Fruit fly (Drosophila melanogaster) whole organism, prepupa: Measurements from ENCODE around the gene Cpr92A.

Experiments
- CG10631 ChIP-seq: fragments of 200-800 bp; sonication (Bioruptor generic); optimal IDR thresholded peaks from 2 replicates; lab custom pipeline; 2016; ENCODE audit warnings: missing biosample characterization, missing genetic modification characterization
- CG10669 ChIP-seq: fragments of 200-800 bp; sonication (Bioruptor generic); optimal IDR thresholded peaks from 3 replicates; lab custom pipeline; 2018; ENCODE audit warnings: missing biosample characterization, mild to moderate bottlenecking, missing genetic modification characterization, moderate library complexity
- CG11762 ChIP-seq: fragments of 200-800 bp; sonication (Bioruptor generic); optimal IDR thresholded peaks from 3 replicates; lab custom pipeline; 2016; ENCODE audit warnings: missing biosample characterization, missing genetic modification characterization; ENCODE audit not compliant: insufficient read depth
- CG15336 ChIP-seq: fragments of 200-800 bp; sonication (Bioruptor generic); IDR thresholded peaks from 2 replicates; pipeline ENCODE4 v1.3.6; 2022; ENCODE audit warnings: missing biosample characterization, missing genetic modification characterization
- CG16779 ChIP-seq: fragments of 200-800 bp; sonication (Bioruptor generic); optimal IDR thresholded peaks from 3 replicates; lab custom pipeline; 2017; ENCODE audit warnings: missing biosample characterization, mild to moderate bottlenecking, missing genetic modification characterization
- CG31627 ChIP-seq: fragments of 200-800 bp; sonication (Bioruptor generic); optimal IDR thresholded peaks from 3 replicates; lab custom pipeline; 2016; ENCODE audit warnings: missing biosample characterization, missing genetic modification characterization
- CG32006 ChIP-seq: fragments of 200-800 bp; sonication (Bioruptor generic); optimal IDR thresholded peaks from 3 replicates; lab custom pipeline; 2017; ENCODE audit warnings: missing biosample characterization, mild to moderate bottlenecking, missing genetic modification characterization
- CG34406 ChIP-seq: fragments of 200-800 bp; sonication (Bioruptor generic); optimal IDR thresholded peaks from 3 replicates; lab custom pipeline; 2016; ENCODE audit warnings: missing biosample characterization, missing genetic modification characterization
- CG3919 ChIP-seq: fragments of 200-800 bp; sonication (Bioruptor generic); optimal IDR thresholded peaks from 3 replicates; lab custom pipeline; 2016; ENCODE audit warnings: missing biosample characterization, missing genetic modification characterization
- CG4318 ChIP-seq: fragments of 200-800 bp; sonication (Bioruptor generic); optimal IDR thresholded peaks from 3 replicates; lab custom pipeline; 2017; ENCODE audit warnings: missing biosample characterization, mild to moderate bottlenecking, missing genetic modification characterization
- CG6276 ChIP-seq: fragments of 200-800 bp; sonication (Bioruptor generic); optimal IDR thresholded peaks from 2 replicates; lab custom pipeline; 2017; ENCODE audit warnings: missing biosample characterization, mild to moderate bottlenecking, missing genetic modification characterization
- CG6808 ChIP-seq: fragments of 200-800 bp; sonication (Bioruptor generic); optimal IDR thresholded peaks from 3 replicates; lab custom pipeline; 2017; ENCODE audit warnings: missing biosample characterization, missing genetic modification characterization, mild to moderate bottlenecking, moderate library complexity, missing genetic modification reagents
- CG8319 ChIP-seq: fragments of 200-800 bp; sonication (Bioruptor generic); optimal IDR thresholded peaks from 3 replicates; lab custom pipeline; 2016; ENCODE audit warnings: missing biosample characterization, missing genetic modification characterization
- CG8632 ChIP-seq: fragments of 200-800 bp; sonication (Bioruptor generic); optimal IDR thresholded peaks from 3 replicates; lab custom pipeline; 2016; ENCODE audit warnings: missing biosample characterization, missing genetic modification characterization
- CG9139 ChIP-seq: fragments of 200-800 bp; sonication (Bioruptor generic); optimal IDR thresholded peaks from 3 replicates; lab custom pipeline; 2017; ENCODE audit warnings: missing biosample characterization, mild to moderate bottlenecking, missing genetic modification characterization
- Eip75B ChIP-seq: fragments of 200-800 bp; sonication (Bioruptor generic); optimal IDR thresholded peaks from 3 replicates; lab custom pipeline; 2016; ENCODE audit warnings: missing biosample characterization, missing genetic modification characterization
- Eip78C ChIP-seq: fragments of 200-800 bp; sonication (Bioruptor generic); peaks from one replicate; lab custom pipeline; 2016; ENCODE audit warnings: missing biosample characterization, missing genetic modification characterization
- Eip93F ChIP-seq: fragments of 200-800 bp; sonication (Bioruptor generic); optimal IDR thresholded peaks from 2 replicates; lab custom pipeline; 2016; ENCODE audit warnings: missing biosample characterization, mild to moderate bottlenecking, missing genetic modification characterization
- Ets21C ChIP-seq: fragments of 200-800 bp; sonication (Bioruptor generic); optimal IDR thresholded peaks from 3 replicates; lab custom pipeline; 2016; ENCODE audit warnings: missing biosample characterization, missing genetic modification characterization
- Ets96B ChIP-seq: fragments of 200-800 bp; optimal IDR thresholded peaks from 2 replicates; lab custom pipeline; 2019; ENCODE audit warnings: missing biosample characterization, mild to moderate bottlenecking, missing genetic modification characterization, moderate library complexity
- Hr4 ChIP-seq: fragments of 200-800 bp; sonication (Bioruptor generic); optimal IDR thresholded peaks from 3 replicates; lab custom pipeline; 2016; ENCODE audit warnings: missing biosample characterization, missing genetic modification characterization
- Lpt ChIP-seq: fragments of 200-800 bp; sonication (Bioruptor generic); optimal IDR thresholded peaks from 3 replicates; lab custom pipeline; 2016; ENCODE audit warnings: missing biosample characterization, missing genetic modification characterization
- Met ChIP-seq: fragments of 200-800 bp; sonication (Bioruptor generic); optimal IDR thresholded peaks from 3 replicates; lab custom pipeline; 2016; ENCODE audit warnings: missing biosample characterization, missing genetic modification characterization
- OdsH ChIP-seq: fragments of 200-800 bp; sonication (Bioruptor generic); optimal IDR thresholded peaks from 3 replicates; lab custom pipeline; 2016; ENCODE audit warnings: missing biosample characterization, missing genetic modification characterization
- Smox ChIP-seq: fragments of 200-800 bp; sonication (Bioruptor generic); optimal IDR thresholded peaks from 3 replicates; lab custom pipeline; 2016; ENCODE audit warnings: missing biosample characterization, missing genetic modification characterization
- Sox102F ChIP-seq: fragments of 200-800 bp; sonication (Bioruptor generic); optimal IDR thresholded peaks from 2 replicates; lab custom pipeline; 2016; ENCODE audit warnings: missing biosample characterization, mild to moderate bottlenecking, missing genetic modification characterization
- Sox14 ChIP-seq: fragments of 200-800 bp; sonication (Bioruptor generic); optimal IDR thresholded peaks from 3 replicates; lab custom pipeline; 2016; ENCODE audit warnings: missing biosample characterization, missing genetic modification characterization
- cyc ChIP-seq: fragments of 200-800 bp; sonication (Bioruptor generic); optimal IDR thresholded peaks from 3 replicates; lab custom pipeline; 2016; ENCODE audit warnings: missing biosample characterization, missing genetic modification characterization
- dsx ChIP-seq: fragments of 200-800 bp; optimal IDR thresholded peaks from 3 replicates; lab custom pipeline; 2019; ENCODE audit warnings: missing biosample characterization, mild to moderate bottlenecking, missing genetic modification characterization, moderate library complexity; ENCODE audit not compliant: poor library complexity, severe bottlenecking
- eg ChIP-seq: fragments of 200-800 bp; sonication (Bioruptor generic); IDR thresholded peaks from 3 replicates; pipeline ENCODE4 v1.3.6; 2022; ENCODE audit warnings: missing biosample characterization, missing genetic modification characterization
- esn ChIP-seq: fragments of 200-800 bp; sonication (Bioruptor generic); optimal IDR thresholded peaks from 2 replicates; lab custom pipeline; 2016; ENCODE audit warnings: missing biosample characterization, mild to moderate bottlenecking, missing genetic modification characterization, moderate library complexity
- fd59A ChIP-seq: fragments of 200-800 bp; sonication (Bioruptor generic); optimal IDR thresholded peaks from 2 replicates; lab custom pipeline; 2017; ENCODE audit warnings: missing biosample characterization, mild to moderate bottlenecking, missing genetic modification characterization, missing genetic modification reagents
- fd85E ChIP-seq: fragments of 200-800 bp; sonication (Bioruptor generic); optimal IDR thresholded peaks from 3 replicates; lab custom pipeline; 2016; ENCODE audit warnings: missing biosample characterization, missing genetic modification characterization
- fkh ChIP-seq: fragments of 200-800 bp; sonication (Bioruptor generic); optimal IDR thresholded peaks from 3 replicates; lab custom pipeline; 2017; ENCODE audit warnings: missing biosample characterization, mild to moderate bottlenecking, missing genetic modification characterization, moderate library complexity
- lz ChIP-seq: fragments of 200-800 bp; sonication (Bioruptor generic); optimal IDR thresholded peaks from 3 replicates; lab custom pipeline; 2016; ENCODE audit warnings: missing biosample characterization, missing genetic modification characterization
- net ChIP-seq: fragments of 200-800 bp; sonication (Bioruptor generic); optimal IDR thresholded peaks from 3 replicates; lab custom pipeline; 2016; ENCODE audit warnings: missing biosample characterization, missing genetic modification characterization
- pdm3 ChIP-seq: fragments of 200-800 bp; sonication (Bioruptor generic); optimal IDR thresholded peaks from 3 replicates; lab custom pipeline; 2016; ENCODE audit warnings: missing biosample characterization, missing genetic modification characterization
- salr ChIP-seq, 2 experiments: fragments of 200-800 bp; sonication (Bioruptor generic); optimal IDR thresholded peaks; 3 replicates each; lab custom pipeline; 2016 to 2018; ENCODE audit warnings: missing biosample characterization in 2 of 2, missing genetic modification characterization in 2 of 2, mild to moderate bottlenecking in 1 of 2
- spab ChIP-seq: fragments of 200-800 bp; sonication (Bioruptor generic); optimal IDR thresholded peaks from 2 replicates; lab custom pipeline; 2017; ENCODE audit warnings: missing biosample characterization, mild to moderate bottlenecking, missing genetic modification characterization, missing genetic modification reagents
- ss ChIP-seq, 2 experiments: fragments of 200-800 bp; sonication (Bioruptor generic); optimal IDR thresholded peaks; 2 replicates in 1 of 2; 3 replicates in 1 of 2; lab custom pipeline; 2017 to 2018; ENCODE audit warnings: mild to moderate bottlenecking in 2 of 2, missing biosample characterization in 2 of 2, missing genetic modification characterization in 2 of 2, moderate library complexity in 1 of 2
- svp ChIP-seq: fragments of 200-800 bp; sonication (Bioruptor generic); peaks from one replicate; lab custom pipeline; 2016; ENCODE audit warnings: missing biosample characterization, missing genetic modification characterization
- topi ChIP-seq: fragments of 200-800 bp; sonication (Bioruptor generic); optimal IDR thresholded peaks from 3 replicates; lab custom pipeline; 2016; ENCODE audit warnings: missing biosample characterization, missing genetic modification characterization
- vri ChIP-seq: fragments of 200-800 bp; sonication (Bioruptor generic); optimal IDR thresholded peaks from 3 replicates; lab custom pipeline; 2016; ENCODE audit warnings: missing biosample characterization, mild to moderate bottlenecking, missing genetic modification characterization

Cpr92A gene

dm6 chr3R:19642092-19642892 is 43.5 kb upstream of the Cpr92A start, which contains the start of gene subdued:
TSS of gene subdued (minus strand) at chr3R:19642722.
- TF ChIP-seq Sox102F (GFP tag; lab: Kevin White, UChicago) (no peak), Eip78C (GFP tag; lab: Kevin White, UChicago) (peak; percentile 81), CG4318 (GFP tag; lab: Kevin White, UChicago) (no peak), CG15336 (GFP tag; lab: Robert Waterston, UW) (peak; percentile 25; the same call in 1 of the 2 replicates), CG6276 (GFP tag; lab: Kevin White, UChicago) (no peak), fkh (GFP tag; lab: Kevin White, UChicago) (no peak), ss (GFP tag; optimal IDR thresholded peaks at IDR 0.05; lab: Kevin White, UChicago) (no peak), Smox (GFP tag; lab: Kevin White, UChicago) (peak; percentile 25), dsx (GFP tag; lab: Kevin White, UChicago) (peak; percentile 68), CG16779 (tag; lab: Kevin White, UChicago) (no peak), CG11762 (GFP tag; lab: Kevin White, UChicago) (no peak), Eip75B (GFP tag; lab: Kevin White, UChicago) (peak; percentile 5), fd59A (GFP tag; lab: Kevin White, UChicago) (no peak), svp (peak; percentile 46), Eip93F (GFP tag; lab: Kevin White, UChicago) (peak; percentile 51)

DNA sequence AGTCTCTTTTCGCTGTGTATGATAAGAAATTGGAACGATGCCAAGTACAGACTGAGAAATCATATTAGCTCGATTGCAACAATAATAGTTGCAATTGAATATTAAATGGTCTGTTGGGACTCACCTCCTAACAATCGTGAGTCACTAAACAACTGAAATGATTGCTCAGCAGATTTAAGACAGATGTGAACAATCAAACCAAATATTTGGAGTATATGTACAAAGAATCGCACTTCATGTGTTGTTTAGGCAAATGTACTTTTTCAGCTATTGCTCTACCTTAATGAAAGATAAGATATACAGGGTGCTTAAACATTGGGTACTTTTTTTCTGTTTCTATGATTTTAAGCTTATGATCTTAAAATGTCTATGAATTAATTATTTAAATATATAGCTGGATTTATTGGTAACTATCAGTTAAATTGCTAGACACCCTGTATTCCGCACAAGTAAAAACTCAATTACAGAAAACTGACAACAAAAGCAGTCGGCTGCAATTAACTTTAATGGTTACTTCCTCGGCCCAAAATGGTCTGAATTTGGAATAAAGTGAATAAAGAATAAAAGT is 42.8 kb upstream of the Cpr92A start:
- TF ChIP-seq spab (GFP tag; lab: Kevin White, UChicago), result peak; percentile 54
- peak; percentile 47 for TF ChIP-seq CG9139 (GFP tag; lab: Kevin White, UChicago)
- TF ChIP-seq CG8319 (GFP tag; lab: Kevin White, UChicago), result peak; percentile 45
- TF ChIP-seq svp, result peak; percentile 86
- TF ChIP-seq Eip75B (GFP tag; lab: Kevin White, UChicago), result peak; percentile 79
- peak; percentile 73 for TF ChIP-seq Lpt (GFP tag; lab: Kevin White, UChicago)
- peak; percentile 66 for TF ChIP-seq CG10669 (GFP tag; lab: Kevin White, UChicago)
- peak; percentile 46 for TF ChIP-seq fd59A (GFP tag; lab: Kevin White, UChicago)
- peak; percentile 96 for TF ChIP-seq eg
- peak; percentile 59 for TF ChIP-seq Sox14 (GFP tag; lab: Kevin White, UChicago)
- peak; percentile 79 for TF ChIP-seq Met (GFP tag; lab: Kevin White, UChicago)
- TF ChIP-seq CG34406 (GFP tag; lab: Kevin White, UChicago), result peak; percentile 82
- TF ChIP-seq CG6808 (GFP tag; lab: Kevin White, UChicago), result peak; percentile 64
- peak in 1 of 2 experiments; percentile 80 for TF ChIP-seq salr (GFP tag; optimal IDR thresholded peaks at IDR 0.05; lab: Kevin White, UChicago)
- peak; percentile 73 for TF ChIP-seq Sox102F (GFP tag; lab: Kevin White, UChicago)
- TF ChIP-seq CG3919, result peak; percentile 85
- peak; percentile 86 for TF ChIP-seq CG6276 (GFP tag; lab: Kevin White, UChicago)
- TF ChIP-seq CG15336 (GFP tag; lab: Robert Waterston, UW), result peak; percentile 95
- TF ChIP-seq dsx (GFP tag; lab: Kevin White, UChicago), result peak; percentile 55
- peak; percentile 55 for TF ChIP-seq CG11762 (GFP tag; lab: Kevin White, UChicago)
- peak; percentile 78 for TF ChIP-seq net (GFP tag; lab: Kevin White, UChicago)
- peak; percentile 46 for TF ChIP-seq Ets21C (GFP tag; lab: Kevin White, UChicago)
- TF ChIP-seq vri (GFP tag; lab: Kevin White, UChicago), result peak; percentile 79
- peak; percentile 71 for TF ChIP-seq lz (GFP tag; lab: Kevin White, UChicago)
- TF ChIP-seq esn (GFP tag; lab: Kevin White, UChicago), result peak; percentile 85
- TF ChIP-seq topi (GFP tag; lab: Kevin White, UChicago), result peak; percentile 77
- TF ChIP-seq Hr4, result peak; percentile 86
- TF ChIP-seq pdm3 (GFP tag; lab: Kevin White, UChicago), result peak; percentile 77
- peak; percentile 50 for TF ChIP-seq CG16779 (tag; lab: Kevin White, UChicago)
- peak; percentile 82 for TF ChIP-seq CG32006
- peak; percentile 72 for TF ChIP-seq Ets96B
- peak; percentile 36 for TF ChIP-seq fd85E (GFP tag; lab: Kevin White, UChicago)
- peak; percentile 77 for TF ChIP-seq Smox (GFP tag; lab: Kevin White, UChicago)
- TF ChIP-seq ss (GFP tag; optimal IDR thresholded peaks at IDR 0.05; lab: Kevin White, UChicago), result peak; percentile 40 to 66
- peak; percentile 80 for TF ChIP-seq CG10631 (GFP tag; lab: Kevin White, UChicago)
- TF ChIP-seq CG4318 (GFP tag; lab: Kevin White, UChicago), result peak; percentile 68
- TF ChIP-seq CG8632 (GFP tag; lab: Kevin White, UChicago), result peak; percentile 83
- TF ChIP-seq OdsH (GFP tag; lab: Kevin White, UChicago), result peak; percentile 80
- TF ChIP-seq CG31627 (GFP tag; lab: Kevin White, UChicago), result peak; percentile 62
- peak; percentile 95 for TF ChIP-seq Eip78C (GFP tag; lab: Kevin White, UChicago)
- peak; percentile 71 for TF ChIP-seq cyc
